Worm (Caenorhabditis elegans): ENCODE results near the gene srv-2.

The srv-2 gene

ce11 chrII:10551985-10552736 is 49.9 kb downstream of the srv-2 start (continued):
- TF ChIP-seq nhr-47 (tag; optimal IDR thresholded peaks at IDR 0.05) (peak; percentile 97), nhr-85 (tag) (peak; percentile 100), lir-3 (tag; optimal IDR thresholded peaks at IDR 0.05; ENCODE audit: poor library complexity) (peak; percentile 81), nhr-20 (tag; optimal IDR thresholded peaks at IDR 0.05) (peak; percentile 97), egl-27 (tag; optimal IDR thresholded peaks at IDR 0.05) (peak; percentile 75 to 94), dsc-1 (tag; optimal IDR thresholded peaks at IDR 0.05) (peak; percentile 84), elt-2 (tag; optimal IDR thresholded peaks at IDR 0.05) (peak; percentile 62), pax-3 (tag; optimal IDR thresholded peaks at IDR 0.05) (peak; percentile 88), pqm-1 (tag; optimal IDR thresholded peaks at IDR 0.05) (no peak), nhr-11 (tag; optimal IDR thresholded peaks at IDR 0.05) (peak; percentile 99), xbp-1 (tag; optimal IDR thresholded peaks at IDR 0.05) (peak; percentile 90), lin-35 (GFP tag; optimal IDR thresholded peaks at IDR 0.05) (peak; percentile 82 to 89), grh-1 (GFP tag; IDR thresholded peaks at IDR 0.05) (peak; percentile 93), nhr-19 (GFP tag; conservative IDR thresholded peaks at IDR 0.05) (peak; percentile 94), zip-4 (GFP tag; optimal IDR thresholded peaks at IDR 0.05) (peak; percentile 63), lsy-2 (tag; optimal IDR thresholded peaks at IDR 0.05) (peak; percentile 92 to 96), fos-1 (tag; optimal IDR thresholded peaks at IDR 0.05) (peak; percentile 91), lin-15B (tag; optimal IDR thresholded peaks at IDR 0.05) (no peak), unc-30 (tag; optimal IDR thresholded peaks at IDR 0.05) (no peak), ztf-11 (tag; optimal IDR thresholded peaks at IDR 0.05) (peak in 1 of 2 experiments; percentile 66), nhr-28 (tag; optimal IDR thresholded peaks at IDR 0.05) (peak; percentile 45), ama-1 (optimal IDR thresholded peaks at IDR 0.05) (peak; percentile 97), ceh-8 (GFP tag; optimal IDR thresholded peaks at IDR 0.05) (peak; percentile 85), lin-13 (GFP tag; optimal IDR thresholded peaks at IDR 0.05) (peak; percentile 95), unc-98 (GFP tag; IDR thresholded peaks at IDR 0.05) (no peak), isw-1 (GFP tag; IDR thresholded peaks at IDR 0.05) (peak; percentile 80), dpl-1 (GFP tag; optimal IDR thresholded peaks at IDR 0.05) (peak; percentile 67 to 75 (median 72)), hlh-17 (GFP tag; optimal IDR thresholded peaks at IDR 0.05; ENCODE audit: borderline replicate concordance) (no peak), aly-2 (tag; optimal IDR thresholded peaks at IDR 0.05) (peak; percentile 97), fkh-4 (tag; optimal IDR thresholded peaks at IDR 0.05; ENCODE audit: borderline replicate concordance) (no peak), mep-1 (tag; optimal IDR thresholded peaks at IDR 0.05) (peak; percentile 99), blmp-1 (tag; optimal IDR thresholded peaks at IDR 0.05) (peak; percentile 96), rnt-1 (tag; optimal IDR thresholded peaks at IDR 0.05) (peak; percentile 88), efl-3 (GFP tag; optimal IDR thresholded peaks at IDR 0.05) (peak; percentile 33), tbx-2 (tag; optimal IDR thresholded peaks at IDR 0.05) (peak; percentile 98), ceh-82 (tag; optimal IDR thresholded peaks at IDR 0.05) (peak; percentile 81 to 88 (median 87)), unc-86 (tag; optimal IDR thresholded peaks at IDR 0.05) (peak; percentile 96), unc-62 (GFP tag; optimal IDR thresholded peaks at IDR 0.05) (no peak), pag-3 (tag; optimal IDR thresholded peaks at IDR 0.05; ENCODE audit: borderline replicate concordance, insufficient read depth) (no peak), nhr-71 (tag; optimal IDR thresholded peaks at IDR 0.05) (peak; percentile 99), snu-23 (GFP tag; optimal IDR thresholded peaks at IDR 0.05) (peak; percentile 97), lin-14 (GFP tag; optimal IDR thresholded peaks at IDR 0.05) (peak; percentile 99), sup-37 (GFP tag; optimal IDR thresholded peaks at IDR 0.05) (peak; percentile 55), jun-1 (tag; optimal IDR thresholded peaks at IDR 0.05) (peak; percentile 95), nhr-237 (tag; optimal IDR thresholded peaks at IDR 0.05) (peak; percentile 92), egl-13 (tag; optimal IDR thresholded peaks at IDR 0.05) (peak; percentile 81), irx-1 (tag; optimal IDR thresholded peaks at IDR 0.05) (peak; percentile 91)
